Fruit fly (Drosophila melanogaster) S2 (cell line): ENCODE measurements around the gene Hs6st.

Experiments used
- CG8478 ChIP-seq: fragments of >200 bp; optimal IDR thresholded peaks from 2 replicates; lab custom pipeline; 2018
- CTCF ChIP-seq, 2 experiments: fragments of >200 bp; optimal IDR thresholded peaks; 2 replicates each; lab custom pipeline; 2018

dm6 chr3R:19999474-19999873, 8.8 kb downstream of the Hs6st start:
- TF ChIP-seq CG8478 (lab: Kevin White, UChicago) (no peak), CTCF (optimal IDR thresholded peaks at IDR 0.05; lab: Kevin White, UChicago) (no peak)
